Fruit fly (Drosophila melanogaster) ovary, adult (tissue): ENCODE results near the gene nbs.

Experiments
- CG17801 ChIP-seq: fragments of 200-800 bp; optimal IDR thresholded peaks from 2 replicates; lab custom pipeline; 2019; ENCODE audit warnings: missing biosample characterization, mild to moderate bottlenecking, missing genetic modification characterization, moderate library complexity; ENCODE audit not compliant: partially characterized antibody

The nbs gene

DNA sequence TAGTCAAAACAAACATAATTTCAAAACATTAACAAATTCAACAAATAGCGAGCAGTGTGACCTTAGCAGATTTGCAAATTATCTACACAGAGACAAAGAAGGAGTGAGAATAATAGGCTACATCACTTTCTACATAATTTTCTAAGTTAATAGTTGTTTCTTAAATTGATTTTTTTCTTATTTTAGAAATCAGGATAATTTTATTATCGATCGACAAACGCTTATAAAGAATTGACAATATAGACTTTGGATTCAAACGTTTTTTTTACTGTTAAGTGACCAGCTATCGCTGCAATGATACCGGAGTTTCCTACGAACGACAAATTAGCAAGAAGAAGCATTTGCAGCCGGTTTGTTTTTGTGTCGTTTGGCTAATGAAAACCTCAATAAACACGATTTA lies at the start of gene nbs, which contains the start of gene defl:
Gene nbs, minus strand, starts transcription at position 87 of the 400 bp plus-strand sequence.
Gene defl, plus strand, starts transcription at position 316 of the 400 bp plus-strand sequence.
- TF ChIP-seq CG17801 = peak; percentile 63

DNA sequence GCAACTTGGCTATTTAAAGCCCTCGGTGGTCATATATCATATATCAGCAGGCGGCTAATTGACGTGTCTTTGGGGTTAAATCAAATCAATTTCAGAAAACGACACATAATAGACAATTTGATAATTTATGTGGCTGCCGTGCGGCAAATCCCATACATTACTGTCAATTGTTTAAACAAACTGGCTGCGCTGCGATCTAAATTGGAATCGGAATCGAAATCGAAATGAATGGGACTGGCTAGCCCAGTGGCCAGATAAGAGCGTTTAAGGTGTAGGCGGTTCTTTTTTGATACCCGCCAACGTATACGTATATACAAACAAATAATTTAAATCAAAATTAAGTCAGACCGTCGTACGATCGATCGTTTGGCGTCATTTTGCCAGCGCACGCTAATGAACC lies 45.4 kb upstream of the nbs start:
- TF ChIP-seq CG17801 = no peak

DNA sequence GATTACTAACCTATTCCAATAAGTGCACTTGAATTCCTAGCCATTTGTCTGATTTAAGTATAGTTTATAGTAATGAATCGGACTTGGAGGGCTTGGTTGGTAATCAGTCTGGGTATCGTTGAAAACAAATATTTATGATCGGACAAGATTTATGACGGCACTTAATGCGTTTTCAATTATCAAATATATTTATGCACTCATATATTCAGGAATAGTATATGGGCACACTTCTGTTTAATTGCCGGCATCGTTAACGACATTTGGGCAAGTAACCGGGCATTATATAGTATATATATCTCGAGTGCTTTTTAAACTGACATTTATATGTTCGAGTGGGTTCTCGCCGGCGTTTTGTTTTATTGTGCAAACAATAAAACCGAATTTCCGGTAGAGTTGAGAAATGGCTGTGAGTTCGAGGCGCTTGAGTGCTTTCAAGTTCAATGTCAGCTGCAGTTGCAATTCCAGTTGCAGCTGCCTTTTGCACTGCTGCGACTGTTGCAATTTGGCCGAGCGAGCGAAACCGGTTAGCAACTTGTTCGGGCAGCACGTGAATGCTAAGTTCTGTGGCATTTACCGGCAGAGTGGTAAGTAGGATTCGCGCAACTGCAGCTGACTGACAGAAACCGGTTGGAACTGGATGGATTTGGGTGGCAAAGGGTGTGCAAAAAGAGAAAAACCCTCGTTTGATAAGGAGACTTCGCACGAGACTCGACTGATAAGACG lies 44.8 kb upstream of the nbs start:
- TF ChIP-seq CG17801 = no peak

DNA sequence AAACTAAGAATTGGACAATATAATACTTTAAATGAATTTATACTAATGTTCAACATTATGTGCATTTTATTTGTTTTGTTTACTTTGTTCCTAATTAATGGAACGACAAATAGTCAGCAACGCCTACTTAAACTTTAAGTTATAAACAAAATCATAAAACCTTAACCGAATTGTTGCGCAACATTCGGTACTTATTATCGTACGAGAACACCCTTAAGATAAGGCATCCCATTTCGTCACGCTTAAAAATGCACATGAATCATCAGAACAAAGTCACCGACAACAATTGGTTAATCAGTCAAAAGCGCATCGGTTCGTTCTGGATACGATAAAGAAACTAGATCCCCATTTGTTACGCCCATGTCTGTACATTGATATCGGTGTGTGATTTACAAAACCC lies 43.4 kb upstream of the nbs start:
- no peak for TF ChIP-seq CG17801

DNA sequence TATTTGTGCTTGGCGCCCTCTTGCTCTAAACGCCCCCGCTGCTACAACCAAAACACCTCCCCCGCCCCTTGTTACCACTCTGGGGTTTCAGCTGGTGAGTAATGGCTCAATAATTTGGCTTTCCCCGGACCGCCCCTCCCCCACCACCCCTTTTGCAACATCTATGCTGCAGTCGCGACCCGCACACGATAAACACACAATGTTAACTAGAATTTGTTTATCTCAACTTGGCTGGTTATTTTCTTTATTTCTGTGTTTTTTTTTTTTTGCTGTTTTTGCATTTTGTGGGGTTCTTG lies 42.7 kb upstream of the nbs start:
- TF ChIP-seq CG17801 = no peak

DNA sequence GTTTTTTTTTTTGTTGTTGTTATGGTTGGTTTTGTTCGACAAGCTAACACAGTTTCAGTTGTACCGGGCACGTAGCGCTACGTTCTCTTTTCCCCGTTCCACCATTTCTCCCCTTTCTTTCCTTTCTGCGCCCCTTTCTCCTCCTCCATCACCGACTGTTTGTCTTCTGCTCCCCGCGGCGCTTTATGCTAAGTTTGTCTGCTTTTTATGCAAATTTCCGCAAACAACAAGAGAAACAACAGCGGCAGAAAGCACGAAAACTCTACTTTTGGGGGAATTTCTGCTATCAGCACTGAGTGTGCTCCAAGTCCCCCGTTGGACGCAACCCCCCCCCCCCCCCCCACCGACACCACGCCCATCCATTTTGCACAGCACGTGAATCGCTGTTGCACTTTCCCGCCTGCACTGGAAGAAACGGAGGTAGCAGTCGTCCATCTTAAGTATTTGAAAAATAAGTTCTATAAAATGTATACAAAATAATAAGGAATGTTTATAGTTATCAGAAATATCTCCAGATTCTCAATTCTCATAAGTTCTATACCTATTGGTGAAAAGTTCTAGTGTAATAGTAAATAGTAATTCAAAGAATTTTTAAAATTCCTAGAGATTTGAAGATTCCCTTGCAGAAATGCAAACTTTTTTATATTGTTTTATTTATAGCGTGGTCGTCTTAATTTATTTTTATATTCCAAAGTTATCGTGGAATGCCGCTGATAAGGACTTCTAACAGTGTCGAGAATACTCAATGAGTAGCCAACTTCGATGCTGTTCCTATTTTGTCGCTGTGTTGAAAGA lies 42.1 kb upstream of the nbs start:
- no peak for TF ChIP-seq CG17801

dm6 chr3L:9764307-9764706 lies 41.3 kb upstream of the nbs start:
- TF ChIP-seq CG17801 = no peak

DNA sequence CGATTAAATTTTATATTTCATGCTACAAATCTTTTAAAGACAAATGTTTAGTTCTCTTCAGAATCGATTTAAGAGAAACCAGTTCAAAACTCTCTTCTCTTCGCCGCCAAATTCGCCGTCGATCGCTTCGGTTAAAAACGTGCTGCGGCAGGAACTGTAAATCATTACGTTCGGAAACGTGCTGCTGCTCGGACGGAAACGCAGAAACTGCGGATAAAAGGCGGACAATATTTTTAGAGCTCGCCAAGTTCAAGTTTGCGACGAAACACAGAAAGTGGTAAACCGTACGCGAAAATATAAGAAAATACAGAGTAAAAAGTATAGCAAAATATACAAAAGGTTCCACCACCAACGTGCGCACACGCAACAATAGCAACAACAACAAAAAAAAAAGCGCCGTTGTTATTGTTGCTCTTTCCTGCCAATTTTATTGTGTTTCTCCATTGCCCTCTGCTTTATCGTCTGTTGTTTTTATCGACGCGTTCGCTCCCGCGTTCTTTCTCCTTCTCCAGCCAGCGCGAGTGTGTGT lies 40.5 kb upstream of the nbs start, which contains the start of gene Ae2:
Gene Ae2, plus strand, starts transcription at position 156 of the 529 bp plus-strand sequence.
- peak; percentile 64 for TF ChIP-seq CG17801

dm6 chr3L:9762036-9762597 lies 39.1 kb upstream of the nbs start:
- no peak for TF ChIP-seq CG17801

- peak; percentile 8 for TF ChIP-seq CG17801
Measured at dm6 chr3L:9760151-9760749, 37.3 kb upstream of the nbs start, which contains the start of gene CG42268. TSS of gene CG42268 (minus strand) at chr3L:9760395.

dm6 chr3L:9751625-9752024 lies 28.6 kb upstream of the nbs start:
- no peak for TF ChIP-seq CG17801

DNA sequence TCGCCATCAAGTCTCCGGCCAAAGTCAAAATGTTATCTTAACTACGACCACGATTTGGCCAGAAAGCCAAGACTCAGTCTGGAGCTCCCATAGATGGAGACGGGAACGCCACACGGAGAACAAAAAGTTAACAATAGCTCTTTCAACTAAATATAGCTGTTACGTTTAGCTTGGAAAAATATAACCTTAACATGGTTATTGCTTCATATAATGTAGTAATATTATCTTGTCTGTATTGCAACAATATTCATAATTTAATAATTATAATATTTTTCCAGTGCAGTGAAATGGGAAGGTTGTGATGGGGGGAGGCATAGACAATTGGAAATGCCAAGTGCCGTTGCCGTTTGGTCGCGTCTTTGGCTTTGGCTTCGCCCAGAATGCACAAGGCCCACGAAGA lies 22.4 kb upstream of the nbs start:
- TF ChIP-seq CG17801 = no peak

- peak; percentile 89 for TF ChIP-seq CG17801
Measured at dm6 chr3L:9744060-9744549, 21.1 kb upstream of the nbs start.

- TF ChIP-seq CG17801 = no peak
Measured at dm6 chr3L:9742342-9742741, 19.3 kb upstream of the nbs start.

DNA sequence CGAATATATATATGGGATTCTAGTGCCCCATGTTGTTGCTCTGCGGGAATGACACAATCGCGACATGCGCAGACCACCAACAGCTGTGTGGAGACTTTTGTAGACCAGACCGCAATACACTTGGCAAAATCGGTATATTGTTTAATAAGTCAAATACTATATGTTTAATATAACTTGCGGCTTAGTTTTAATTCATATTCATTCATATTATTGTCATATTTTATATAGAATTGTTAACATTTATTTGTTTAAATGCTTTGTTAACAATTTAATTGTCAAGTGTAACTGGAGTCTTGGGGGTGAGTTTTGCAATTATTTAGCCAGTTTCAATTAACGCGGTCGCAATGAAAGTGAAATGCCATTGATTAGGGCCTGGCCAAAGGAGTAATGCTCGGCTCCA lies 16.6 kb upstream of the nbs start:
- no peak for TF ChIP-seq CG17801

DNA sequence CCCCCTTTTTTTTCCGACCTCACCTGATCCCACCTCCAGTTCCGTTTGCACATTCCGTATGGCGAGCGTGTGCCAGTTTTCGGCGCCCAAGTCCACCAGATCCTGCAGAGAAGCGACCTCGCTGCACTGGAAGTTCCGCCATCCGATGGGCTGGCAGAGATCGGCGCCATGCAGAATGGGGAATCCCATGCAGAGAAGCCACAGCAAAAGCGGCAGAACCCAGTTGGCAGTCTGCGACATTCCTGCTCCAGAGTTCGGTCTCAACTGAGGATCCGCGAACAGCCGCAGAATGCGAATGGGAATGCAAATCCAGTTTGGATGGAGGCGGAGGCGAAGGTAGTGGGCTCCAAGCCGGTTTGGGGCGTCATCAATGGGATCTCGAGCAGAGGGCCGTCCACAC lies 10.6 kb upstream of the nbs start, which contains the start of gene CG6749:
Gene CG6749, minus strand, starts transcription at position 245 of the 400 bp plus-strand sequence.
- no peak for TF ChIP-seq CG17801
